Worm (Caenorhabditis elegans) whole organism, L3 larva: ENCODE data around the gene alp-1.

Experiments used
- R02D3.7 ChIP-seq: fragments of 150-350 bp; optimal IDR thresholded peaks from 2 replicates; lab custom pipeline; 2014; ENCODE audit warnings: missing biosample characterization, missing genetic modification characterization
- ZK546.5 ChIP-seq: sonication (generic microtip); optimal IDR thresholded peaks from 2 replicates; lab custom pipeline; 2017; ENCODE audit warnings: missing biosample characterization, missing genetic modification characterization
- aly-2 ChIP-seq: fragments of 150-350 bp; optimal IDR thresholded peaks from 2 replicates; lab custom pipeline; 2014; ENCODE audit warnings: missing biosample characterization, missing genetic modification characterization
- ama-1 ChIP-seq: fragments of 150-350 bp; optimal IDR thresholded peaks from 2 replicates; lab custom pipeline; 2018
- ceh-16 ChIP-seq: sonication (generic microtip); optimal IDR thresholded peaks from 2 replicates; lab custom pipeline; 2017; ENCODE audit warnings: missing biosample characterization, missing genetic modification characterization
- ceh-28 ChIP-seq: fragments of 150-350 bp; optimal IDR thresholded peaks from 2 replicates; lab custom pipeline; 2014; ENCODE audit warnings: missing biosample characterization, missing genetic modification reagents, missing genetic modification characterization
- ceh-9 ChIP-seq: sonication (generic microtip); optimal IDR thresholded peaks from 2 replicates; lab custom pipeline; 2018; ENCODE audit warnings: missing biosample characterization, missing genetic modification characterization
- daf-12 ChIP-seq: fragments of 150-350 bp; optimal IDR thresholded peaks from 2 replicates; lab custom pipeline; 2014; ENCODE audit warnings: missing biosample characterization, missing genetic modification reagents, missing genetic modification characterization
- egl-27 ChIP-seq: sonication (generic microtip); optimal IDR thresholded peaks from 4 replicates; lab custom pipeline; 2017; ENCODE audit warnings: missing biosample characterization, missing genetic modification reagents, missing genetic modification characterization
- elt-1 ChIP-seq: fragments of 150-350 bp; optimal IDR thresholded peaks from 2 replicates; lab custom pipeline; 2014; ENCODE audit warnings: missing biosample characterization, missing genetic modification characterization
- elt-2 ChIP-seq: sonication (generic microtip); optimal IDR thresholded peaks from 2 replicates; lab custom pipeline; 2016; ENCODE audit warnings: missing genetic modification reagents, mild to moderate bottlenecking, missing genetic modification characterization, missing compliant biosample characterization
- eor-1 ChIP-seq, 2 experiments: fragments of 150-350 bp; optimal IDR thresholded peaks; 2 replicates each; lab custom pipeline; 2014 to 2018; ENCODE audit warnings: missing biosample characterization in 2 of 2, missing genetic modification characterization in 2 of 2
- fkh-10 ChIP-seq: sonication (generic microtip); optimal IDR thresholded peaks from 2 replicates; lab custom pipeline; 2017; ENCODE audit warnings: missing biosample characterization, missing genetic modification reagents, missing genetic modification characterization
- fkh-2 ChIP-seq: fragments of 150-350 bp; optimal IDR thresholded peaks from 2 replicates; lab custom pipeline; 2014; ENCODE audit warnings: missing biosample characterization, missing genetic modification reagents, missing genetic modification characterization
- hmg-11 ChIP-seq: sonication (generic microtip); optimal IDR thresholded peaks from 2 replicates; lab custom pipeline; 2016; ENCODE audit warnings: missing genetic modification characterization, missing compliant biosample characterization
- lin-15B ChIP-seq: fragments of 150-350 bp; optimal IDR thresholded peaks from 2 replicates; lab custom pipeline; 2014; ENCODE audit warnings: missing biosample characterization, missing genetic modification characterization
- lin-39 ChIP-seq: fragments of 150-350 bp; optimal IDR thresholded peaks from 2 replicates; lab custom pipeline; 2018; ENCODE audit warnings: missing biosample characterization, missing genetic modification reagents, missing genetic modification characterization
- lsy-12 ChIP-seq: sonication (generic microtip); optimal IDR thresholded peaks from 2 replicates; lab custom pipeline; 2016; ENCODE audit warnings: mild to moderate bottlenecking, missing genetic modification characterization, missing compliant biosample characterization
- mml-1 ChIP-seq: fragments of 150-350 bp; sonication (generic microtip); optimal IDR thresholded peaks from 3 replicates; lab custom pipeline; 2014; ENCODE audit warnings: missing biosample characterization, missing genetic modification characterization
- nfya-1 ChIP-seq: sonication (generic microtip); optimal IDR thresholded peaks from 2 replicates; lab custom pipeline; 2017; ENCODE audit warnings: missing genetic modification characterization, mild to moderate bottlenecking, missing compliant biosample characterization, antibody characterized with exemption, moderate library complexity; ENCODE audit not compliant: insufficient read depth
- nhr-12 ChIP-seq: fragments of 150-350 bp; optimal IDR thresholded peaks from 2 replicates; lab custom pipeline; 2014; ENCODE audit warnings: missing biosample characterization, missing genetic modification characterization
- nhr-237 ChIP-seq: fragments of 150-350 bp; optimal IDR thresholded peaks from 2 replicates; lab custom pipeline; 2014; ENCODE audit warnings: missing biosample characterization, missing genetic modification characterization
- nhr-25 ChIP-seq: sonication (generic microtip); optimal IDR thresholded peaks from 2 replicates; lab custom pipeline; 2017; ENCODE audit warnings: missing biosample characterization, missing genetic modification characterization
- nhr-28 ChIP-seq: fragments of 150-350 bp; optimal IDR thresholded peaks from 2 replicates; lab custom pipeline; 2014; ENCODE audit warnings: missing biosample characterization, missing genetic modification characterization
- nhr-43 ChIP-seq: sonication (generic microtip); optimal IDR thresholded peaks from 2 replicates; lab custom pipeline; 2016; ENCODE audit warnings: mild to moderate bottlenecking, missing genetic modification characterization, missing compliant biosample characterization; ENCODE audit not compliant: poor library complexity, severe bottlenecking
- nhr-67 ChIP-seq: fragments of 150-350 bp; optimal IDR thresholded peaks from 2 replicates; lab custom pipeline; 2014; ENCODE audit warnings: missing biosample characterization, missing genetic modification characterization
- nhr-76 ChIP-seq: fragments of 150-350 bp; sonication (generic microtip); optimal IDR thresholded peaks from 5 replicates; lab custom pipeline; 2014; ENCODE audit warnings: missing biosample characterization, missing genetic modification characterization
- nhr-77 ChIP-seq: fragments of 150-350 bp; optimal IDR thresholded peaks from 2 replicates; lab custom pipeline; 2014; ENCODE audit warnings: missing biosample characterization, missing genetic modification characterization
- pqm-1 ChIP-seq: fragments of 150-350 bp; optimal IDR thresholded peaks from 2 replicates; lab custom pipeline; 2017; ENCODE audit warnings: missing biosample characterization, missing genetic modification characterization, inconsistent platforms
- skn-1 ChIP-seq: fragments of 150-350 bp; optimal IDR thresholded peaks from 2 replicates; lab custom pipeline; 2014; ENCODE audit warnings: missing biosample characterization, missing genetic modification characterization
- tbx-2 ChIP-seq: sonication (generic microtip); optimal IDR thresholded peaks from 2 replicates; lab custom pipeline; 2016; ENCODE audit warnings: mild to moderate bottlenecking, missing genetic modification characterization, missing compliant biosample characterization
- unc-62 ChIP-seq: fragments of 150-350 bp; sonication (generic microtip); optimal IDR thresholded peaks from 4 replicates; lab custom pipeline; 2014; ENCODE audit warnings: missing biosample characterization, missing genetic modification reagents, missing genetic modification characterization
- zag-1 ChIP-seq: fragments of 150-350 bp; optimal IDR thresholded peaks from 2 replicates; lab custom pipeline; 2014; ENCODE audit warnings: missing biosample characterization, missing genetic modification characterization
- ztf-11 ChIP-seq: fragments of 150-350 bp; optimal IDR thresholded peaks from 2 replicates; lab custom pipeline; 2014; ENCODE audit warnings: missing biosample characterization, missing genetic modification characterization

The alp-1 gene

ce11 chrIV:8893746-8894145, 41.5 kb downstream of the alp-1 start, which contains the start of gene rad-54.L2 (continued):
- TF ChIP-seq nhr-67 (no peak), nhr-43 (no peak), daf-12 (tag; lab: Kevin White, UChicago) (no peak), nhr-76 (tag; lab: Kevin White, UChicago) (no peak), fkh-2 (tag; lab: Kevin White, UChicago) (no peak), ceh-9 (tag; lab: Kevin White, UChicago) (no peak), unc-62 (GFP tag; lab: Kevin White, UChicago) (no peak), hmg-11 (tag; lab: Kevin White, UChicago) (peak; percentile 22), skn-1 (tag; lab: Kevin White, UChicago) (no peak), ZK546.5 (tag; lab: Kevin White, UChicago) (no peak), pqm-1 (peak; percentile 46), fkh-10 (no peak), lin-15B (tag; lab: Kevin White, UChicago) (peak; percentile 72), aly-2 (tag; lab: Kevin White, UChicago) (no peak), elt-2 (peak; percentile 60), ztf-11 (tag; lab: Kevin White, UChicago) (no peak), lsy-12 (no peak)

- TF ChIP-seq elt-2 (peak; percentile 12), mml-1 (tag; lab: Kevin White, UChicago) (no peak), ceh-16 (tag; lab: Kevin White, UChicago) (no peak), aly-2 (tag; lab: Kevin White, UChicago) (no peak), hmg-11 (tag; lab: Kevin White, UChicago) (no peak)
- TF ChIP-seq, all 47 proteins: peak for 1
Observed at ce11 chrIV:8901346-8901745, 49.1 kb downstream of the alp-1 start, which contains the start of gene C27B7.5. C27B7.5 (plus strand) TSS chrIV:8901646.

ce11 chrIV:8906164-8906563, 53.9 kb downstream of the alp-1 start, which contains the start of gene C27B7.6:
C27B7.6 (minus strand) TSS chrIV:8906345.
- TF ChIP-seq ama-1 (lab: Kevin White, UChicago) = no peak
- TF ChIP-seq ceh-28 (tag; lab: Kevin White, UChicago) = no peak
- TF ChIP-seq nhr-12 (tag; lab: Kevin White, UChicago) = no peak
- no peak for TF ChIP-seq aly-2 (tag; lab: Kevin White, UChicago)
- TF ChIP-seq elt-1 (tag; lab: Kevin White, UChicago) = no peak
- TF ChIP-seq nhr-43 = no peak
- no peak for TF ChIP-seq ztf-11 (tag; lab: Kevin White, UChicago)
- TF ChIP-seq R02D3.7 (tag; lab: Kevin White, UChicago) = no peak
- TF ChIP-seq eor-1 (tag; optimal IDR thresholded peaks at IDR 0.05; lab: Kevin White, UChicago) = no peak
- no peak for TF ChIP-seq lsy-12
- TF ChIP-seq daf-12 (tag; lab: Kevin White, UChicago) = no peak
- TF ChIP-seq nhr-237 (tag; lab: Kevin White, UChicago) = no peak
- TF ChIP-seq tbx-2 (tag; lab: Kevin White, UChicago) = no peak
- TF ChIP-seq nfya-1 (tag; lab: Kevin White, UChicago) = no peak
- no peak for TF ChIP-seq nhr-77 (tag; lab: Kevin White, UChicago)
- no peak for TF ChIP-seq egl-27 (tag; lab: Kevin White, UChicago)
- TF ChIP-seq lin-39 = no peak

- TF ChIP-seq nfya-1 (tag; lab: Kevin White, UChicago) (no peak), lsy-12 (no peak), unc-62 (GFP tag; lab: Kevin White, UChicago) (no peak), nhr-43 (no peak), lin-15B (tag; lab: Kevin White, UChicago) (no peak), nhr-237 (tag; lab: Kevin White, UChicago) (no peak), zag-1 (tag; lab: Kevin White, UChicago) (no peak), nhr-28 (tag; lab: Kevin White, UChicago) (no peak), eor-1 (tag; optimal IDR thresholded peaks at IDR 0.05; lab: Kevin White, UChicago) (no peak), egl-27 (tag; lab: Kevin White, UChicago) (no peak), R02D3.7 (tag; lab: Kevin White, UChicago) (no peak), nhr-77 (tag; lab: Kevin White, UChicago) (no peak), nhr-25 (tag; lab: Kevin White, UChicago) (no peak)
Observed at ce11 chrIV:8906743-8907142, 54.4 kb downstream of the alp-1 start, which contains the start of gene C27B7.7. C27B7.7 (plus strand) TSS chrIV:8907043.
